Fruit fly (Drosophila melanogaster): ENCODE data around the gene Ir94e.

- TF ChIP-seq Clk (GFP tag; optimal IDR thresholded peaks at IDR 0.05) (no peak), CG7101 (tag; optimal IDR thresholded peaks at IDR 0.05) (no peak), CG7045 (GFP tag; optimal IDR thresholded peaks at IDR 0.05) (no peak), pad (GFP tag; optimal IDR thresholded peaks at IDR 0.05) (no peak), kay (GFP tag; ENCODE audit: borderline replicate concordance) (no peak), CG1620 (GFP tag; optimal IDR thresholded peaks at IDR 0.05) (no peak), cic (GFP tag; optimal IDR thresholded peaks at IDR 0.05) (no peak), cnc (optimal IDR thresholded peaks at IDR 0.05) (no peak), CG14711 (tag; optimal IDR thresholded peaks at IDR 0.05) (no peak)
Measured at dm6 chr3R:23425929-23426328, 20.6 kb downstream of the Ir94e start, which contains the start of gene CG43694.
